Fruit fly (Drosophila melanogaster) S2 (cell line): ENCODE data around the gene CG4293.
"Not testable (repeated sequence)": the region's sequence is repeated elsewhere in the genome, so short reads cannot be mapped to it uniquely, and the experiment has no call there.

Experiments used
- CG8478 ChIP-seq: fragments of >200 bp; optimal IDR thresholded peaks from 2 replicates; lab custom pipeline; 2018
- CTCF ChIP-seq, 2 experiments: fragments of >200 bp; optimal IDR thresholded peaks; 2 replicates each; lab custom pipeline; 2018

The CG4293 gene

DNA sequence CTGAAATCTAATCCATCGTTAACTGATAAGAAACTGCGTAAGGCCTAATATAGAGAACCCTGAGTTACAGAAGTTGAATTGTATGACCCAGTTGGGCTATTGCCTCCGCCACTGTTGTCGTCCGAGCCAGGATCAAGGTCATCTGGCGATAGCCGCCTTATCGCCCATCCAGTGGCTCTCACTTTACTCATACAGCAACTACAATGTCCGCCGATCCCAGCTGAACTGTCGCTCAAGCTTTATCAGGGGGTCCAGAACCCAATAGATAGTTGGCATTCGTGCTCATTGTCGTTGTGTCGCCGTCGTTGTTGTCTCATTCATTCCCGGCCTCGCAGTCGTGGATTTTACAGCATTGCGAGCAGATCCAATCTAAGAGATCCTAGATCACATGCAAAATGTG is 21.0 kb downstream of the CG4293 start, which contains the start of gene arg:
Gene arg (plus strand): TSS at position 319 of the 400 bp plus-strand sequence.
- TF ChIP-seq CTCF (optimal IDR thresholded peaks at IDR 0.05; lab: Kevin White, UChicago) = no peak
- TF ChIP-seq CG8478 = no peak

DNA sequence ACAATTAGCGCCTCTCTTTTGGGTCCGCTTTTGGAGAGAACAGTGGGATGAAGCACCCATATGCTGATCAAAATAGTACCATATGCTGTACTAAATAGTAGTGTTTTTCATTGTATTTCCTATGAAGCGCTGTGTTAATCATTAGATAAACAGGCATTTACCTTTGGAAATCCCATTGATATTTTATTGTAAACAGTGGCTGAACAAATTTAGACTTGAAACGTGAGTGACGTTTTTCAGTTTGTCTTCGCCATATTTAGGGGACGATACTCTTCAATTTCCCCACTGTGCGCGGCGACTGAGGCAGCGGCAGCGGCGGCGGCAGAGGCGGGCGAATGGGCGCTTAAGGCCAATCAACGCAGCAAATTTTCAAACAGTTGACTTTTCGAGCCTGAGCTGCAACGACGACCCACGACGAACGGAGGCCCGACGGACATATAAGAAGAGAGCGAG is 30.5 kb downstream of the CG4293 start:
- TF ChIP-seq CTCF (optimal IDR thresholded peaks at IDR 0.05; lab: Kevin White, UChicago) (no peak), CG8478 (no peak)

DNA sequence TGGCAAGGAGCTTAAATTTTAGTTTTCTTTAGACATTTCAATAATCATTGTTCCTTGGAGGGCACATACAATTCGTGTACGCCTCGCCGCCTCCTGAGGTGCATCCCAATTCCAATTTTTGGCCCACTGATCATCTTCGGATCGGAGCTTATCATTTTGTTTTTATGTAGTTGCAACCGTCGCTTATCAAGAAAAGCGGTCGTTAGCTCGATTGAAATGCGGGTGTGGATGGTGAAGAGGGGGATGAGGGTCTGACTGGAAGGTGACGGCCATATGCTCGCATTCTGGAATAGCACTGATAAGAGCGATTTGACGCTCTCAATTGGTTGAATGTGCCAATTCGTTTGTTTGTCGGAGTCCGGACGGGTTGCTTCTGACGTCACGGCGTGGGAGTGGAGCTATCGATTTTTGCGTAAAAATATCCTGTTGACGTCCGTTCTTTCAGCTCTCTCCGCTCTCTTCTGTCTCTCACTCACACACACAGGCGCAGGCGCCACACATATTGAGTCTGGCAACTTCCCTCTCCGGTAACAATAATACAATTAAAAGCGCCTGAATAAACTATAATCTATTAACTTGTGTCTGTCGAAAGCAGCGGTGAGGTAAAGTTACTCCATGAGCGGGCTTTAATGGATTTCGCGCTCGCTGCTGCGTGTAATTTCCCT is 31.0 kb downstream of the CG4293 start:
- TF ChIP-seq CTCF (optimal IDR thresholded peaks at IDR 0.05; lab: Kevin White, UChicago) (no peak), CG8478 (no peak)

DNA sequence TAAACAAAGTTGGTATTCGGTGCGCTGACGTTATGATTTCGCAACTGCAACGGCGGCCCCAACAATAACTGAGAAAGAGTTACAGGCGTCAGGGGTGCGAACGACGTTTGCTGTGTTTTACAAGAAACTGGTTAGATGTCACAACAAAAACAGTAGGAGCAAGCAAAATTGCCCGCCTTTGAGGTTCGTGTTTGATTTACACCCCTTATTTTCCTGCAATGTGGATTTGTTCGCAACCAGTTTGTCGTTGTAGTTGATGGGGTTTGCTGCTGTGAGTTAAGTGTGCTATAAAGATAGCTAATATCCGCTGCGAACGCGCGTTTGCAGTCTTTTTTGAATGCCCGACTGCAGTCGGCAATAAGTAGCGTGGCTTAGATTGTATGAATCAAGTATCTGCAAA is 31.7 kb downstream of the CG4293 start:
- no peak for TF ChIP-seq CTCF (optimal IDR thresholded peaks at IDR 0.05; lab: Kevin White, UChicago)
- TF ChIP-seq CG8478 = no peak

DNA sequence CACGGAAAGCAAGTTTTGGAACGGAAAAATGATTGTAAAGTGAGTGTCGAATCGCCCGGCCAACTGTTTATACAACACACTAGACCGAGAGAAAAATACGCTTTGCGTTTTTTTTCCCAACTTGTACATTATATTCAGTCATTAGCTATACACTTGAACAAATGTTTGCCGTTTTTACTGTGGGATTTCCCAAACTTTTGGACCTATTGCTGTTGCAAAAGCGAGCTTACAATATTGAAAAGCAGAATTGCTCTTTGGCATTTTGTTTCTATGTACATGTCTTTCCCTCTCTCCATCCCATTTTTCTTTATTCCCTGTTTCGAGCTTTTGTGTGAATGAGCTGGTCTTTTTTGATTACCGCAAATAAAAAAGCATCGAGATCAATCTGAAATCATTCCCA is 32.7 kb downstream of the CG4293 start:
- no peak for TF ChIP-seq CTCF (optimal IDR thresholded peaks at IDR 0.05; lab: Kevin White, UChicago)
- no peak for TF ChIP-seq CG8478

DNA sequence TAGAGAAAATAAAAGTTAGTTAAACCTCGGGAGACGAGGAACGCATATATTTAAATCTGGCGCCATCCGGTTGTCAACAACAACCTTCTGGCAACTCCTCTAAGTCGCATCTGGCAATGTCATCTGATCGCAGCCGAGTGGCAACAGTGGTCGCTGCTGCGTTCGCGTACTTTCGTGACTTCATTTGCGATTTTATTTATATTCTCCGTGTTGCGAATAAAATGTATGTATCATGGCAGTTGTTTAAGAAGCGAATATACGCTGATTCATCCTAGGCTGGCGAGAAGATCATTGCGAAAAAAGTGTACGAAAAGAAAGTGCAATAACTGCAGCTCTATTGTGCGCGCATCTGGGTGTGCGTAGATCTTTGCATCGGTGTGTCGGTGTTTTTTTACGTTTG is 33.8 kb downstream of the CG4293 start, which contains the start of gene svr:
Gene svr (plus strand): TSS at position 121 of the 400 bp plus-strand sequence.
- no peak for TF ChIP-seq CG8478
- peak; percentile 29 to 51 for TF ChIP-seq CTCF (optimal IDR thresholded peaks at IDR 0.05; lab: Kevin White, UChicago)

DNA sequence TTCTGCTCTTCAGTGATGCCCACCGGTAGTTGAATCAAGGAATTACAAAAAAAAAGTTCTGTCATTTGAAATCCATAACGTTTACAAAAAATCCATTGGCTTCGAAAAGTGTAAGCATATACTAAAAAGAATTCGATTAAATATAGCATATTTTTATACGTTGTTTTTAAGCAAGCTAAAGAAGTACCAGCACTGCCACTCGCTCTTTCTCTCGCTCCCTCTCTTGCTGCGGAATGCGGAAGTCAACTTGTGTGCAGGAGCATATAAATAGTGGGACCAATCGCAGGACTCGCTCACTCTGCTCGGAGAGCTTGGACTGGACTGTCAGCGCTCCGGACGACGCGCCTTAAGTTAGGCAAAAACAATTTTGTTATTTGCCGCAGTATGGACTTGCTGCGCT is 35.5 kb downstream of the CG4293 start, which contains the start of gene CG17778:
Gene CG17778 (plus strand): TSS at position 8 of the 400 bp plus-strand sequence.
- TF ChIP-seq CG8478 = no peak
- TF ChIP-seq CTCF (optimal IDR thresholded peaks at IDR 0.05; lab: Kevin White, UChicago) = no peak

DNA sequence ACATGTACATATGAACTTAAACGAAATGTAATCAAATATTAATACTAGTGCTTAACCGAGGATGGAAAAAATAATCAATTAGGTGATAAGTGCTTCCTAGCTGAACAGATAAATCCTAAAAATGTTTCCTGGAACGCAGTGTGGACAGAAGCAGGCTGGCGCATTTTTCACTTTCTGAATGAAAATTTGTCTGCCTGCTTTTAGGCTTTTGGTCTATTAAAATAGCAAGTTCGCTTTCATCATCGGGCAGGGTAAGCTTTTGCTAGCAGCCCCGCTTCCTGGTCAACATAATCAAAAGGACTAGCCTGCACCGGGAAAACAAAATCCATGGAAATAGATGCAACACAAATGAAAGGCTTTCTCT is 35.9 kb downstream of the CG4293 start:
- TF ChIP-seq CTCF (optimal IDR thresholded peaks at IDR 0.05; lab: Kevin White, UChicago) = no peak
- no peak for TF ChIP-seq CG8478

DNA sequence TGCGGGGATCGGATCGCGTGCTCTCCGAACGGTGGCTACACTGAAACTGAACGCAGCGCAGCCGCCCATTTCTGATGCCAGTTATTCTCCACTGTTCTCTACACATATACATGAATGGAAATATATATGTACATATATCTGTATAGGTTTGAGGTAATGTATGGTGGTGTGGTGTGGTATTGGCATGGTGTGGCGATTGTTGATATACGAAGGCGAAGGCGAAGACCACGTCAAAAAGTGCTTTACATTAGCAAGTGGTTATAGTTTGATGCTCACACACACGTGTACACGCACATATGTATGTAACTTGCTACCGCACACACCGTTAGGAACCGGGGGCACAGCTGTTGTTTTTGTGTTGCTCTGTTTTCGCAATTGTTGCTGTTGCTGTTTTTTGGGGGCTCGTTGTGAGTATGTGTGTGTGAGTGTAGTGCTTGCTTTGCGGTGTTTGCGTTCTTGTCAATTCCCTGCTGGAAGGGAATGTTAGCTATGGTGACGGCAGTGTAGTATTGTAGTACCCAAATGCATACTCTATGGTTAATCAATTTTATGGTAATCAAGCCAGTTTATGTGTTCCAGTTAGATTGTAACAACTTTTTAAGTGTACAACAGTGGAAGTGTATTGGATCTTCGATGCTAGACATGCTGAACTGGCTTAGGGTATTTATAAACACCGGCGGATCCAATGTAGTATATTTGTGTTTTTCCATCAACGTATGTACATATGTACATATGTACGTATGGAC is 36.5 kb downstream of the CG4293 start, which contains the start of gene CG17896:
Gene CG17896 (minus strand): TSS at position 51 of the 746 bp plus-strand sequence.
- TF ChIP-seq CTCF (optimal IDR thresholded peaks at IDR 0.05; lab: Kevin White, UChicago) (no peak), CG8478 (no peak)

DNA sequence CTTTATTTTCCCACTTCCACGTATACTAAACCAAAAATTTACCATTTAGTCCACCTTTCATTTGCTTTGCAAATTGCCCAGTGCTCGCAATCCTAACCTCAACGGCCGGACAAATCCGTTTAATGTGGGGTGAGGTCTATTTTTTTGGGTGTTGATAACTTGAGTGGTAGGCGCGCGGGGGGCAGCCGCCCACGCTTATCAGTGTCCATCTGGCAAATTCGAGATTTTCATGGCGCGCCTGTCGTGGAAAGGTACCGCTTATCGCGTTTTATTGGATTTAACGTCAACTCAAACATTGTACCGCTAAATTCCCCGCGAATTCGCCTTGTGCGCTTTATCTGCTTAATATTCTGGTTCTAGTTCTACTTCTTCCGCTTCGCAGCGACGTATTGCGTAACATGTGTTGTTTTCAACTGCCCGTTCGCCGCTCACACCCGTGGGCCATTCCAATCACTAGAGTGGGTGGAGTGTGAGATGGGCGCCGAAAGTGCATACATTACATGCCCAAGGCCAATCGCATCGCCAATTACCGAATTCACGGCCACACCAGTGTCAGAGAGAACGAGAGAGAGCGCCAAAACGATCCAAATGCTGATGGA is 37.3 kb downstream of the CG4293 start:
- TF ChIP-seq CTCF (optimal IDR thresholded peaks at IDR 0.05; lab: Kevin White, UChicago) (no peak), CG8478 (no peak)

DNA sequence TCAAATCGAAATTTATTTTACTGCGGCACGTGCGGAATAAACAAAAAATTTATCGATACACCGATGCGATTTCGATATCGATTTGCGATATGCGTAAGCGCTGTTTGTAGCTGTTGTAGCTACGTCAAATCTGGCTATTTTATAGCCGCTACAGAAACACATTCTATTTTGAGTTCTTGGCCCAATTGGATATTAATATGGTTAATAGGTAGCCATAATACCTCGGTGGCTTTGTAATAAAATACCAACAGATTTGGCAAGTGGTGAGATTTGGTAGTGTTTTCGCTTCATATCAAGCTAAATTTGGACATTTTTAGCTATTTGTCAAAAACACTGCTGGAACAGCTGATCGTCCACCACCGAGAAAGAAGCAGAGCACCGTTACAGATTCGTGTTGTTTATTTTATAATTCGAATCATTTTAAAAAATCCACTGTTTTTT is 42.6 kb downstream of the CG4293 start, which contains the start of the genes CG18273 and CG3156:
Gene CG18273 (minus strand): TSS at position 65 of the 441 bp plus-strand sequence.
Gene CG3156 (plus strand): TSS at position 362 of the 441 bp plus-strand sequence.
- TF ChIP-seq CG8478 (no peak), CTCF (optimal IDR thresholded peaks at IDR 0.05; lab: Kevin White, UChicago) (no peak)

DNA sequence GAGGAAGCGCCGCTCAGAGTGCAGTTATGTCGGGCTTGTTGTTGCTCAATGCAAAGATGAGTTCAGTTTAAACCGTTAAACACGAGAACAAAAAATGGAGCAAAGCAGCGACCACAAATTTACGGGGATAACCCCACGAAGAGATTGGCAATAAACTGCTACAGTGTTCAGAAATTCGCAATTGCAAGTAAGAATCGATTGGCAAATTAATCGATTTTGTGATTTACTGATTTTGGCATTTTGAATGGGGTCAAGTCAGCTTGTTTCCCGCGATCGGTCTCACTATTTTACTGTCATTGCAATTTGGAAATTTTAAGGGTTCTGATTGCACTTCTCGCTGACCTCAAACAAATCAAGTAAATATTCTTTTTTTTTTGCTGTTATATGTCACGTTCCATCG is 48.4 kb downstream of the CG4293 start, which contains the start of gene CG3176:
Gene CG3176 (plus strand): TSS at position 221 of the 400 bp plus-strand sequence.
- not testable (repeated sequence) for TF ChIP-seq CTCF (optimal IDR thresholded peaks at IDR 0.05; lab: Kevin White, UChicago); CG8478

DNA sequence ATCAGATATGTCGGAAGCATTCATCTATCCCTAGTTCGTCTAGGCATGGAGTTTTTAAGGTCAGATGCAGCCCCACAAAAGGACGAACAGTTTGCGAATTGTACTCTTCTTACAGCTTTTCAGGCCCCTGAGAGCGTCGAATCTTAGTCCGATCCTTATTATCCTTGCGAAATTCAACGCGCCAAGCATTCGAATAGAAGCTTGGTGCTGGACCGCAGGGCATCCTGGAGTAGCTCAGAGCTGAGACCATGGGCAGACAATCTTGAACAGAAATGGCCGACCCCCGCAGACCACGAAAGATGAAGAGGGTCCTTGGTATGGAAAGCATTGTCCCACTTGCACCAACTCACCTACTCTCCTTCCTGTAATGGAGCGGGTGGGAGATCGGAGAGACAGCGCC is 51.3 kb downstream of the CG4293 start, which contains the start of gene CG32817:
Gene CG32817 (plus strand): TSS at position 301 of the 400 bp plus-strand sequence.
- TF ChIP-seq CG8478 (no peak), CTCF (optimal IDR thresholded peaks at IDR 0.05; lab: Kevin White, UChicago) (no peak)
